Worm (Caenorhabditis elegans): Measurements from ENCODE around the gene C17C3.5.

The C17C3.5 gene

DNA sequence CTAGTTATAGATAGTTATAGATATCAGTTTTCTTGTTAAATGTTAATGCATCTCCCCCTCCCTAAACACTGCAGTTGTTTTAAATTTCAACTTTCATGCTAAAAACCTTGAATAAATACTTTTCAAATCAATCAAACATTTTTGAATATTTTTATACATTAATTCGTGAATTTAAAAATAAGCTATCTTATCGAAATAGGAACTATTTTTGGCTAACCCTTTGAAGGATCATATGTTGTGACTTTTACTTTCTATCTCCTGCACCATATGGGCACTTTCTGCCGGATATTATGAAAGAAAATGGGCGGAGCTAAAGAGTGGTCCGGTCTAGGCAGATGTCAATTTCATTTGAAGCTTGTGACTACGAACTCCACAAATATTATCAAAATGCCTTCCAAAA is 29.0 kb upstream of the C17C3.5 start, which contains the start of gene ZK177.11:
ZK177.11 (plus strand) TSS at position 301 of the 400 bp plus-strand sequence.
- TF ChIP-seq ekl-4 (GFP tag; IDR thresholded peaks at IDR 0.05) = no peak
- no peak for TF ChIP-seq unc-62 (GFP tag; optimal IDR thresholded peaks at IDR 0.05)
- no peak for TF ChIP-seq madf-8 (GFP tag; conservative IDR thresholded peaks at IDR 0.05)
- TF ChIP-seq ceh-79 (tag; optimal IDR thresholded peaks at IDR 0.05) = no peak

DNA sequence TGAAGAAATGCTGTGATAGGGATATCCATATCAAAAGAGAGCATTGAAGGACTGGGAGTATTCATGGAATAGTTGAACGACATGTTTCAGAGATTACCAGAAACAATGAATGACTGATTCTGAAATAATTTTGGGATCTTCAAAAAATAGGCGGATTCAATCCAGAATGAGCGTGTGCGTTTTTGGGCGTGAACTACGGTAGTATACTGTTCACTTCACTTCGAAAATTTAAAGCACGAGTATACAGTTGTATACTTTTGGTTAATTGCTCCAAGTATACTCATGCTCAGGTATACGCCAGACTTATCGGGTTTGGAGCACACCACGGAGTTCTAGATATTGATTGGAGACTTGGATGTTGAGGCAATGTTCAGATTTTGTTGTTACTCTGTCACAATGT is 26.3 kb upstream of the C17C3.5 start, which contains the start of gene tbx-35:
tbx-35 (minus strand) TSS at position 101 of the 400 bp plus-strand sequence.
- TF ChIP-seq efl-1 (GFP tag; optimal IDR thresholded peaks at IDR 0.05) (no peak), mcd-1 (GFP tag; IDR thresholded peaks at IDR 0.05) (no peak), Y79H2A.3 (GFP tag; conservative IDR thresholded peaks at IDR 0.05) (no peak), ztf-3 (GFP tag; optimal IDR thresholded peaks at IDR 0.05) (no peak), nhr-179 (tag; optimal IDR thresholded peaks at IDR 0.05) (no peak), dpl-1 (GFP tag; optimal IDR thresholded peaks at IDR 0.05) (no peak)

DNA sequence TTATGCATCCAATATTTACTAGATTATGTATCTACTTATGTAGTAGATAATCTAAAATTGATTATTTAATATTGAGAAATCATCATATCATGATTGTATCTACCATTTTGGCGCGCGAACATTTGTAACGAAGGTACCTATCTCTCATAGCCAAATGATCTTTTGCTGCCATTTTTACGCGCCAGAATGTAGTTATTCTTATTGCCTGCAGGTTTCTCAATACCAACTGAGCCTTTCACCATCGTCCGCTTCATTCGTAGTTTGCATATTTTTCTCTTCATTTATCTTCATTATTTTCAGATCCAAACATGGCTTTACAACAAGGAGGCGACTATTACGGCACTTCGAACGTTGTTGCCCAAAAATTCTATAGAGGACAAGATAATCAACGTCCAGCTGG is 23.8 kb upstream of the C17C3.5 start, which contains the start of gene ZK177.1:
ZK177.1 (plus strand) TSS at position 301 of the 400 bp plus-strand sequence.
- TF ChIP-seq madf-10 (tag; optimal IDR thresholded peaks at IDR 0.05) = no peak
- TF ChIP-seq nhr-27 (tag; optimal IDR thresholded peaks at IDR 0.05) = no peak
- TF ChIP-seq snpc-4 (GFP tag; optimal IDR thresholded peaks at IDR 0.05) = no peak
- no peak for TF ChIP-seq snpc-4 (tag; optimal IDR thresholded peaks at IDR 0.05)
- TF ChIP-seq efl-1 (GFP tag; optimal IDR thresholded peaks at IDR 0.05) = peak; percentile 13
- TF ChIP-seq tbx-9 (tag; optimal IDR thresholded peaks at IDR 0.05; ENCODE audit: borderline replicate concordance) = no peak

DNA sequence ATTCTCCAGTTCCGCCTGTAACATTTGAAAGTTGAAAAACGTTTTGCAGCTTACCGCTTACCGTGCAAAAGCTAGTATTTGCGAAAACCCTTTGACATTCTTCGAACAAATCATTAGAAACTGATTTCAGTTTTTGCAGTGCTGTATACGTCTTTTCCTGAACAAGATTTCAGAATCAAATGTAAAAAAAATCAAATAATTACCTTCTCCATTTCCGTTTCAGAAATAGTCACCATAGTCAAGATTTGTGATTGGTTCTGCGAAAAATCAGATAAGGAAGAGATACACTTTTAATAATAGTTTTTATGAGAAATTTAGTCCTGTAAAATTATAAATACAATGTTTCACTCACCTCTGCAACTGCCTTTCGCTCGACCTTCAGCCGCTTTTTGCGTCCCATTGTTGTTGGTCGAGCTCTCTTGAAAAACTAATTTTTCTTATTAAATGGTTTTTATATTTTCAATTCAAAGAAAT is 19.7 kb upstream of the C17C3.5 start, which contains the start of gene C17C3.9:
C17C3.9 (minus strand) TSS at position 424 of the 474 bp plus-strand sequence.
- TF ChIP-seq rcor-1 (GFP tag; IDR thresholded peaks at IDR 0.05) (no peak), B0035.1 (tag; optimal IDR thresholded peaks at IDR 0.05) (no peak), sea-2 (GFP tag; IDR thresholded peaks at IDR 0.05) (no peak), nhr-90 (tag; optimal IDR thresholded peaks at IDR 0.05) (no peak), unc-130 (GFP tag; optimal IDR thresholded peaks at IDR 0.05) (no peak), bed-1 (GFP tag; IDR thresholded peaks at IDR 0.05) (no peak)

DNA sequence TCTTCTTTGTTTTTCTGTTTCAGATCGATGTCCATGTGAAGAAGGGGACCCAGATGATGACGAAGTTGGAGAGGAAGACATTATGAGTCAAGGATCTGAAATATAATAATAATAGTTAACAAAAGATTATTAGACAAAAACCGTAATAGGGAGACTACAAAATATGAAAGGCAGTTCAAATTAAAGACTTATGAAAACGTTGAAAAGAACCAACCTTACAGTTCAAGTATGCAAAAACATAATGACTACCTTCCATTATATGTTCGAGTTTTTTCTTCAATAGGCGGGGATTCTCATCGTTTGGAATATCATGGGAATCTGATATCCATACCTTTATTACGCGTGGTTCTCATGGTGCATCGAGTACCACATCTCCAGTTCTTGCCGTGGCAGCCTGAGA is 18.0 kb upstream of the C17C3.5 start, which contains the start of gene hlh-26:
hlh-26 (minus strand) TSS at position 101 of the 400 bp plus-strand sequence.
- TF ChIP-seq egrh-3 (GFP tag; IDR thresholded peaks at IDR 0.05) (no peak), T07F8.4 (tag; optimal IDR thresholded peaks at IDR 0.05) (no peak), let-526 (GFP tag; IDR thresholded peaks at IDR 0.05) (no peak), lir-1 (GFP tag; conservative IDR thresholded peaks at IDR 0.05) (no peak), snpc-3.4 (tag; optimal IDR thresholded peaks at IDR 0.05) (no peak), Y53F4B.3 (GFP tag; IDR thresholded peaks at IDR 0.05) (no peak), attf-3 (GFP tag; conservative IDR thresholded peaks at IDR 0.05) (no peak), F39B2.1 (GFP tag; IDR thresholded peaks at IDR 0.05) (no peak), F52B5.7 (tag; optimal IDR thresholded peaks at IDR 0.05) (no peak), cebp-1 (GFP tag; IDR thresholded peaks at IDR 0.05) (no peak), cebp-1 (tag; optimal IDR thresholded peaks at IDR 0.05) (no peak), snpc-1.1 (tag; optimal IDR thresholded peaks at IDR 0.05; ENCODE audit: insufficient read depth) (no peak), nhr-120 (GFP tag; IDR thresholded peaks at IDR 0.05) (no peak), hmg-20 (GFP tag; IDR thresholded peaks at IDR 0.05) (no peak), ztf-26 (tag; optimal IDR thresholded peaks at IDR 0.05) (no peak), Y56A3A.18 (GFP tag; IDR thresholded peaks at IDR 0.05) (no peak), ztf-18 (tag; optimal IDR thresholded peaks at IDR 0.05) (no peak), let-607 (tag; optimal IDR thresholded peaks at IDR 0.05) (no peak)

Data from whole organism, young adult.